Fruit fly (Drosophila melanogaster): ENCODE data around the gene CG4872.

CG4872 gene

dm6 chrX:16833097-16833496 is 48.0 kb upstream of the CG4872 start (continued):
- peak; percentile 83 for TF ChIP-seq CG15601 (tag; optimal IDR thresholded peaks at IDR 0.05)
- no peak for TF ChIP-seq knrl (GFP tag; IDR thresholded peaks at IDR 0.05; ENCODE audit: partially characterized antibody)
- no peak for TF ChIP-seq CG6765 (GFP tag; optimal IDR thresholded peaks at IDR 0.05)
- peak; percentile 87 for TF ChIP-seq CG11504 (tag; optimal IDR thresholded peaks at IDR 0.05)
- no peak for TF ChIP-seq Bgb (GFP tag; IDR thresholded peaks at IDR 0.05; ENCODE audit: partially characterized antibody)
- peak; percentile 75 for TF ChIP-seq slp2 (GFP tag; optimal IDR thresholded peaks at IDR 0.05)
- no peak for TF ChIP-seq ato (GFP tag; IDR thresholded peaks at IDR 0.05; ENCODE audit: partially characterized antibody)
- peak; percentile 71 for TF ChIP-seq bcd (GFP tag; optimal IDR thresholded peaks at IDR 0.05)
- peak; percentile 79 for TF ChIP-seq CG15269 (tag; optimal IDR thresholded peaks at IDR 0.05)
- no peak for TF ChIP-seq CG15073 (GFP tag; optimal IDR thresholded peaks at IDR 0.05)
- peak in 1 of 3 experiments; percentile 18 for TF ChIP-seq Stat92E (GFP tag; optimal IDR thresholded peaks at IDR 0.05)
- TF ChIP-seq az2 (GFP tag; optimal IDR thresholded peaks at IDR 0.05) = peak; percentile 78
- no peak for TF ChIP-seq Hr39 (optimal IDR thresholded peaks at IDR 0.05)
- TF ChIP-seq CG17612 (GFP tag; IDR thresholded peaks at IDR 0.05) = 0 out of 2 replicates have a peak, but pooled peaks have one; percentile 35
- no peak for TF ChIP-seq emc (GFP tag; optimal IDR thresholded peaks at IDR 0.05)
- TF ChIP-seq CG17568 (GFP tag; optimal IDR thresholded peaks at IDR 0.05) = peak; percentile 49
- no peak for TF ChIP-seq kni (GFP tag; optimal IDR thresholded peaks at IDR 0.05)
- no peak for TF ChIP-seq vnd (GFP tag; IDR thresholded peaks at IDR 0.05; ENCODE audit: partially characterized antibody)
- TF ChIP-seq oc (tag; optimal IDR thresholded peaks at IDR 0.05) = peak; percentile 83
- TF ChIP-seq Lhr (GFP tag; optimal IDR thresholded peaks at IDR 0.05) = peak; percentile 45
- TF ChIP-seq sc (optimal IDR thresholded peaks at IDR 0.05) = no peak
- peak; percentile 68 for TF ChIP-seq sc (GFP tag; optimal IDR thresholded peaks at IDR 0.05)
- TF ChIP-seq hkb (optimal IDR thresholded peaks at IDR 0.05) = no peak
- TF ChIP-seq hkb (GFP tag; IDR thresholded peaks at IDR 0.05) = peak; percentile 85
- peak; percentile 87 for TF ChIP-seq CG31441 (GFP tag; IDR thresholded peaks at IDR 0.05)
- peak in 1 of 2 experiments; percentile 82 for TF ChIP-seq Eip74EF (GFP tag; optimal IDR thresholded peaks at IDR 0.05)
- peak; percentile 75 for TF ChIP-seq CG8924 (tag; optimal IDR thresholded peaks at IDR 0.05)
- TF ChIP-seq dati (GFP tag; IDR thresholded peaks at IDR 0.05) = no peak
- TF ChIP-seq nau (GFP tag; optimal IDR thresholded peaks at IDR 0.05) = peak; percentile 57
- TF ChIP-seq CG12299 (tag; optimal IDR thresholded peaks at IDR 0.05) = peak; percentile 36
- TF ChIP-seq CG16813 (GFP tag; IDR thresholded peaks at IDR 0.05; ENCODE audit: partially characterized antibody) = no peak
- TF ChIP-seq Awh (GFP tag; IDR thresholded peaks at IDR 0.05) = peak; percentile 74
- peak; percentile 80 for TF ChIP-seq CG12219 (GFP tag; optimal IDR thresholded peaks at IDR 0.05)
- no peak for TF ChIP-seq CkIIα-i1 (GFP tag; IDR thresholded peaks at IDR 0.05)
- TF ChIP-seq CG17361 (GFP tag; IDR thresholded peaks at IDR 0.05) = peak; percentile 83
- TF ChIP-seq CG2129 (GFP tag; IDR thresholded peaks at IDR 0.05; ENCODE audit: partially characterized antibody) = no peak
- TF ChIP-seq ERR (GFP tag; optimal IDR thresholded peaks at IDR 0.05) = peak; percentile 52
- TF ChIP-seq Trl (optimal IDR thresholded peaks at IDR 0.05) = no peak
- peak; percentile 65 for TF ChIP-seq Trl (GFP tag; optimal IDR thresholded peaks at IDR 0.05)
- peak; percentile 73 for TF ChIP-seq Aef1 (GFP tag; IDR thresholded peaks at IDR 0.05)
- TF ChIP-seq CG11247 (GFP tag; IDR thresholded peaks at IDR 0.05) = peak; percentile 75
- peak; percentile 39 for TF ChIP-seq CG17802 (tag; optimal IDR thresholded peaks at IDR 0.05)
- peak; percentile 10 for TF ChIP-seq sqz (GFP tag; optimal IDR thresholded peaks at IDR 0.05)
- peak; percentile 68 for TF ChIP-seq Hsf (GFP tag; optimal IDR thresholded peaks at IDR 0.05)
- peak; percentile 54 for TF ChIP-seq peb (GFP tag; IDR thresholded peaks at IDR 0.05)
- TF ChIP-seq CG8765 (GFP tag; IDR thresholded peaks at IDR 0.05) = peak; percentile 34; the same call in 1 of the 2 replicates
- TF ChIP-seq CG10209 (GFP tag; optimal IDR thresholded peaks at IDR 0.05) = peak; percentile 67
- TF ChIP-seq Gug (GFP tag; IDR thresholded peaks at IDR 0.05) = peak; percentile 44; the same call in 3 of the 4 replicates
- no peak for TF ChIP-seq CG6791 (GFP tag; IDR thresholded peaks at IDR 0.05; ENCODE audit: partially characterized antibody)
- peak; percentile 36; the same call in 1 of the 2 replicates for TF ChIP-seq danr (GFP tag; IDR thresholded peaks at IDR 0.05)
- peak; percentile 79 for TF ChIP-seq fd96Cb (tag; optimal IDR thresholded peaks at IDR 0.05)
